Worm (Caenorhabditis elegans): ENCODE measurements around the gene str-40.

Gene str-40

ce11 chrV:3046364-3046763 lies 22.6 kb downstream of the str-40 start:
- TF ChIP-seq ztf-11 (tag; optimal IDR thresholded peaks at IDR 0.05) (no peak), ceh-9 (tag; optimal IDR thresholded peaks at IDR 0.05) (no peak), nhr-23 (tag; optimal IDR thresholded peaks at IDR 0.05) (no peak), daf-12 (tag; optimal IDR thresholded peaks at IDR 0.05) (no peak), nhr-43 (tag; optimal IDR thresholded peaks at IDR 0.05; ENCODE audit: poor library complexity, severe bottlenecking) (no peak), tbx-2 (tag; optimal IDR thresholded peaks at IDR 0.05) (no peak), fos-1 (tag; optimal IDR thresholded peaks at IDR 0.05) (no peak), ztf-4 (tag; optimal IDR thresholded peaks at IDR 0.05) (no peak), lin-15B (tag; optimal IDR thresholded peaks at IDR 0.05) (no peak), ceh-82 (tag; optimal IDR thresholded peaks at IDR 0.05) (no peak)

- TF ChIP-seq pha-4 (tag; optimal IDR thresholded peaks at IDR 0.05) (no peak), ztf-4 (tag; optimal IDR thresholded peaks at IDR 0.05) (no peak), elt-1 (tag; optimal IDR thresholded peaks at IDR 0.05) (no peak), ama-1 (optimal IDR thresholded peaks at IDR 0.05) (no peak), mdl-1 (tag; optimal IDR thresholded peaks at IDR 0.05) (no peak), ceh-9 (tag; optimal IDR thresholded peaks at IDR 0.05) (no peak), jun-1 (tag; optimal IDR thresholded peaks at IDR 0.05) (no peak), snpc-4 (tag; optimal IDR thresholded peaks at IDR 0.05) (no peak), egl-27 (tag; optimal IDR thresholded peaks at IDR 0.05) (no peak), ztf-11 (tag; optimal IDR thresholded peaks at IDR 0.05) (no peak), eor-1 (tag; optimal IDR thresholded peaks at IDR 0.05) (no peak), pqm-1 (tag; optimal IDR thresholded peaks at IDR 0.05) (no peak), R02D3.7 (tag; optimal IDR thresholded peaks at IDR 0.05) (no peak), aly-2 (tag; optimal IDR thresholded peaks at IDR 0.05) (no peak)
Measured at ce11 chrV:3044837-3045236, 24.2 kb downstream of the str-40 start, which contains the start of gene F59D6.1. Gene F59D6.1, plus strand, starts transcription at chrV:3045137.

- TF ChIP-seq fos-1 (tag; optimal IDR thresholded peaks at IDR 0.05): no peak
- no peak for TF ChIP-seq lin-39 (tag; optimal IDR thresholded peaks at IDR 0.05)
- TF ChIP-seq eor-1 (tag; optimal IDR thresholded peaks at IDR 0.05): no peak
Measured at ce11 chrV:3040930-3041329, 28.1 kb downstream of the str-40 start.

ce11 chrV:3039282-3039681 lies 29.7 kb downstream of the str-40 start, which contains the start of gene chpf-2:
Gene chpf-2, minus strand, starts transcription at chrV:3039382.
- no peak for TF ChIP-seq elt-2 (tag; optimal IDR thresholded peaks at IDR 0.05)
- TF ChIP-seq nhr-12 (tag; optimal IDR thresholded peaks at IDR 0.05): no peak
- no peak for TF ChIP-seq fkh-10 (GFP tag; optimal IDR thresholded peaks at IDR 0.05)
- no peak for TF ChIP-seq tbx-2 (tag; optimal IDR thresholded peaks at IDR 0.05)
- no peak for TF ChIP-seq mml-1 (tag; optimal IDR thresholded peaks at IDR 0.05)
- no peak for TF ChIP-seq aly-2 (tag; optimal IDR thresholded peaks at IDR 0.05)
- TF ChIP-seq lsy-12 (tag; optimal IDR thresholded peaks at IDR 0.05): no peak
- TF ChIP-seq mdl-1 (tag; optimal IDR thresholded peaks at IDR 0.05): no peak
- no peak for TF ChIP-seq hmg-11 (tag; optimal IDR thresholded peaks at IDR 0.05)
- TF ChIP-seq elt-3 (tag; optimal IDR thresholded peaks at IDR 0.05): no peak
- no peak for TF ChIP-seq sea-2 (GFP tag; optimal IDR thresholded peaks at IDR 0.05)
- TF ChIP-seq lin-39 (tag; optimal IDR thresholded peaks at IDR 0.05): no peak

ce11 chrV:3038058-3038457 lies 30.9 kb downstream of the str-40 start:
- no peak for TF ChIP-seq nhr-76 (tag; optimal IDR thresholded peaks at IDR 0.05)
- no peak for TF ChIP-seq pha-4 (tag; optimal IDR thresholded peaks at IDR 0.05)
- TF ChIP-seq unc-62 (GFP tag; optimal IDR thresholded peaks at IDR 0.05): no peak
- TF ChIP-seq ama-1 (optimal IDR thresholded peaks at IDR 0.05): no peak
- no peak for TF ChIP-seq lsy-12 (tag; optimal IDR thresholded peaks at IDR 0.05)
- TF ChIP-seq nhr-28 (tag; optimal IDR thresholded peaks at IDR 0.05): no peak

ce11 chrV:3034236-3034635 lies 34.8 kb downstream of the str-40 start, which contains the start of gene srw-8:
Gene srw-8, minus strand, starts transcription at chrV:3034336.
- TF ChIP-seq tbx-2 (tag; optimal IDR thresholded peaks at IDR 0.05) (no peak), jun-1 (tag; optimal IDR thresholded peaks at IDR 0.05) (no peak), nhr-67 (tag; optimal IDR thresholded peaks at IDR 0.05) (no peak), lin-15B (tag; optimal IDR thresholded peaks at IDR 0.05) (no peak), pqm-1 (tag; optimal IDR thresholded peaks at IDR 0.05) (no peak), R02D3.7 (tag; optimal IDR thresholded peaks at IDR 0.05) (no peak), ceh-28 (tag; optimal IDR thresholded peaks at IDR 0.05) (no peak), fkh-10 (GFP tag; optimal IDR thresholded peaks at IDR 0.05) (no peak)

Data from whole organism, L3 larva.